Worm (Caenorhabditis elegans) whole organism, L4 larva: ENCODE results near the gene nep-5.

Experiments
- F37D6.2 ChIP-seq: sonication (generic microtip); optimal IDR thresholded peaks from 2 replicates; lab custom pipeline; 2016; ENCODE audit warnings: mild to moderate bottlenecking, missing genetic modification characterization, missing compliant biosample characterization
- F44E2.7 ChIP-seq: fragments of 200-800 bp; sonication (Bioruptor generic); IDR thresholded peaks from 2 replicates; pipeline ENCODE4 v2.1.2; 2022; ENCODE audit warnings: missing genetic modification characterization, missing compliant biosample characterization
- R02D3.7 ChIP-seq: fragments of 150-350 bp; sonication (generic microtip); optimal IDR thresholded peaks from 3 replicates; lab custom pipeline; 2014; ENCODE audit warnings: missing biosample characterization, missing genetic modification characterization
- Y105C5A.15 ChIP-seq: fragments of 200-800 bp; sonication (Bioruptor generic); IDR thresholded peaks from 2 replicates; pipeline ENCODE4 v1.3.6; 2022; ENCODE audit warnings: missing genetic modification characterization, missing compliant biosample characterization
- Y5F2A.4 ChIP-seq: fragments of 200-800 bp; sonication (Bioruptor generic); optimal IDR thresholded peaks from 2 replicates; lab custom pipeline; 2018; ENCODE audit warnings: mild to moderate bottlenecking, missing genetic modification characterization, missing compliant biosample characterization
- ZK546.5 ChIP-seq, 2 experiments: sonication (generic microtip); optimal IDR thresholded peaks; 2 replicates each; lab custom pipeline; 2017; ENCODE audit warnings: missing biosample characterization in 2 of 2, missing genetic modification characterization in 2 of 2
- aha-1 ChIP-seq: fragments of 150-350 bp; peaks from one replicate; lab custom pipeline; 2014; ENCODE audit warnings: missing biosample characterization, missing genetic modification characterization
- ama-1 ChIP-seq: fragments of 150-350 bp; optimal IDR thresholded peaks from 2 replicates; lab custom pipeline; 2014; ENCODE audit warnings: inconsistent platforms, mixed read lengths
- attf-4 ChIP-seq: sonication (generic microtip); optimal IDR thresholded peaks from 3 replicates; lab custom pipeline; 2017; ENCODE audit warnings: missing biosample characterization, missing genetic modification characterization
- ceh-62 ChIP-seq: sonication (generic microtip); optimal IDR thresholded peaks from 2 replicates; lab custom pipeline; 2017; ENCODE audit warnings: missing biosample characterization, missing genetic modification characterization
- daf-12 ChIP-seq: fragments of 150-350 bp; optimal IDR thresholded peaks from 2 replicates; lab custom pipeline; 2014; ENCODE audit warnings: missing biosample characterization, missing genetic modification reagents, missing genetic modification characterization
- dve-1 ChIP-seq: sonication (generic microtip); optimal IDR thresholded peaks from 2 replicates; lab custom pipeline; 2017; ENCODE audit warnings: antibody characterized with exemption, mild to moderate bottlenecking, missing genetic modification characterization, missing compliant biosample characterization; ENCODE audit not compliant: insufficient read depth
- gei-8 ChIP-seq: fragments of 200-800 bp; sonication (Bioruptor generic); optimal IDR thresholded peaks from 2 replicates; lab custom pipeline; 2018; ENCODE audit warnings: mild to moderate bottlenecking, missing genetic modification characterization, missing compliant biosample characterization
- hlh-11 ChIP-seq: fragments of 200-800 bp; sonication (Bioruptor generic); optimal IDR thresholded peaks from 2 replicates; lab custom pipeline; 2018; ENCODE audit warnings: mild to moderate bottlenecking, missing genetic modification characterization, missing compliant biosample characterization
- hmg-1.1 ChIP-seq: fragments of 200-800 bp; sonication (Bioruptor generic); IDR thresholded peaks from 2 replicates; pipeline ENCODE4 v1.3.6; 2022; ENCODE audit warnings: missing genetic modification reagents, missing genetic modification characterization, missing compliant biosample characterization
- jun-1 ChIP-seq: fragments of 150-350 bp; optimal IDR thresholded peaks from 2 replicates; lab custom pipeline; 2014; ENCODE audit warnings: missing biosample characterization, missing genetic modification reagents, missing genetic modification characterization
- lin-1 ChIP-seq: fragments of 200-800 bp; sonication (Bioruptor generic); IDR thresholded peaks from 2 replicates; pipeline ENCODE4 v1.3.6; 2022; ENCODE audit warnings: missing genetic modification reagents, missing genetic modification characterization, missing compliant biosample characterization
- mep-1 ChIP-seq: fragments of 150-350 bp; sonication (generic microtip); optimal IDR thresholded peaks from 3 replicates; lab custom pipeline; 2014; ENCODE audit warnings: missing biosample characterization, missing genetic modification characterization
- mxl-3 ChIP-seq: fragments of 200-800 bp; sonication (Bioruptor generic); optimal IDR thresholded peaks from 2 replicates; lab custom pipeline; 2018; ENCODE audit warnings: mild to moderate bottlenecking, missing genetic modification characterization, missing compliant biosample characterization
- nhr-102 ChIP-seq: sonication (generic microtip); optimal IDR thresholded peaks from 2 replicates; lab custom pipeline; 2016; ENCODE audit warnings: mild to moderate bottlenecking, missing genetic modification characterization, moderate library complexity, missing compliant biosample characterization
- nhr-111 ChIP-seq: fragments of 200-800 bp; sonication (Bioruptor generic); optimal IDR thresholded peaks from 2 replicates; lab custom pipeline; 2018; ENCODE audit warnings: mild to moderate bottlenecking, missing genetic modification characterization, missing compliant biosample characterization
- nhr-28 ChIP-seq: fragments of 150-350 bp; optimal IDR thresholded peaks from 2 replicates; lab custom pipeline; 2014; ENCODE audit warnings: missing biosample characterization, missing genetic modification characterization
- nhr-48 ChIP-seq: sonication (generic microtip); optimal IDR thresholded peaks from 2 replicates; lab custom pipeline; 2016; ENCODE audit warnings: mild to moderate bottlenecking, missing genetic modification characterization, missing compliant biosample characterization
- nhr-76 ChIP-seq: fragments of 150-350 bp; optimal IDR thresholded peaks from 2 replicates; lab custom pipeline; 2014; ENCODE audit warnings: missing biosample characterization, missing genetic modification characterization
- pha-4 ChIP-seq, 2 experiments: fragments of 150-350 bp in 1 of 2; fragments of 200-800 bp in 1 of 2; sonication (Bioruptor generic) in 1 of 2; IDR thresholded peaks in 1 of 2; optimal IDR thresholded peaks in 1 of 2; 2 replicates each; pipeline versions ENCODE4 v1.3.6 to Lab custom; 2014 to 2022; ENCODE audit warnings: missing genetic modification characterization in 2 of 2, missing genetic modification reagents in 2 of 2, missing biosample characterization in 1 of 2, missing compliant biosample characterization in 1 of 2
- php-3 ChIP-seq: fragments of 200-800 bp; sonication (Bioruptor generic); IDR thresholded peaks from 2 replicates; pipeline ENCODE4 v1.3.6; 2022; ENCODE audit warnings: missing genetic modification reagents, missing genetic modification characterization, missing compliant biosample characterization
- pqm-1 ChIP-seq: sonication (generic microtip); optimal IDR thresholded peaks from 2 replicates; lab custom pipeline; 2017; ENCODE audit warnings: missing biosample characterization, missing genetic modification characterization
- rbr-2 ChIP-seq: sonication (generic microtip); optimal IDR thresholded peaks from 2 replicates; lab custom pipeline; 2016; ENCODE audit warnings: missing genotype, missing genetic modification characterization, missing compliant biosample characterization
- saeg-2 ChIP-seq: fragments of 200-800 bp; sonication (Bioruptor generic); IDR thresholded peaks from 2 replicates; pipeline ENCODE4 v1.3.6; 2022; ENCODE audit warnings: missing genetic modification reagents, missing genetic modification characterization, missing compliant biosample characterization
- skn-1 ChIP-seq: fragments of 150-350 bp; optimal IDR thresholded peaks from 2 replicates; lab custom pipeline; 2014; ENCODE audit warnings: missing biosample characterization, missing genetic modification characterization
- unc-130 ChIP-seq: sonication (generic microtip); optimal IDR thresholded peaks from 2 replicates; lab custom pipeline; 2016; ENCODE audit warnings: missing genetic modification reagents, missing genetic modification characterization, missing compliant biosample characterization
- unc-62 ChIP-seq, 3 experiments: fragments of 150-350 bp in 1 of 3; sonication (generic microtip); optimal IDR thresholded peaks in 2 of 3; peaks in 1 of 3; 1 replicate in 1 of 3; 2 replicates in 2 of 3; lab custom pipeline; 2014 to 2017; ENCODE audit warnings: missing biosample characterization in 3 of 3, missing genetic modification characterization in 3 of 3, missing genetic modification reagents in 3 of 3, missing genotype in 1 of 3
- zip-11 ChIP-seq: fragments of 200-800 bp; sonication (Bioruptor generic); IDR thresholded peaks from 2 replicates; pipeline ENCODE4 v1.3.6; 2022; ENCODE audit warnings: missing genetic modification characterization, missing compliant biosample characterization
- zip-2 ChIP-seq: fragments of 150-350 bp; optimal IDR thresholded peaks from 2 replicates; lab custom pipeline; 2014; ENCODE audit warnings: missing biosample characterization, missing genetic modification characterization
- ztf-7 ChIP-seq: fragments of 150-350 bp; optimal IDR thresholded peaks from 2 replicates; lab custom pipeline; 2014; ENCODE audit warnings: missing biosample characterization, missing genetic modification characterization

The nep-5 gene

ce11 chrII:5449620-5450019 is 38.3 kb upstream of the nep-5 start:
- no peak for TF ChIP-seq skn-1 (tag; lab: Kevin White, UChicago)
- peak in 1 of 2 experiments; percentile 82 for TF ChIP-seq unc-62 (GFP tag; optimal IDR thresholded peaks at IDR 0.05 in 1 of 2; lab: Kevin White, UChicago)
- TF ChIP-seq unc-62 (tag; optimal IDR thresholded peaks at IDR 0.05; lab: Kevin White, UChicago), result no peak
- peak; percentile 79 for TF ChIP-seq nhr-28 (tag; lab: Kevin White, UChicago)
- TF ChIP-seq, all 104 proteins: peak for 2

- TF ChIP-seq aha-1 (tag; lab: Kevin White, UChicago) (peak; percentile 82), rbr-2 (tag; lab: Kevin White, UChicago) (no peak), ztf-7 (tag; lab: Kevin White, UChicago) (no peak)
Observed at ce11 chrII:5451278-5451677, 36.7 kb upstream of the nep-5 start.

- TF ChIP-seq zip-11 (GFP tag; lab: Robert Waterston, UW) (no peak), Y5F2A.4 (GFP tag; lab: Kevin White, UChicago) (no peak), zip-2 (tag; lab: Kevin White, UChicago) (no peak), nhr-76 (no peak), gei-8 (GFP tag; lab: Kevin White, UChicago) (no peak), nhr-111 (no peak), hlh-11 (tag; lab: Kevin White, UChicago) (no peak), R02D3.7 (no peak)
Observed at ce11 chrII:5453547-5453946, 34.4 kb upstream of the nep-5 start, which contains the start of gene dhs-5. dhs-5 (plus strand) TSS chrII:5453847.

- TF ChIP-seq unc-62 (GFP tag; optimal IDR thresholded peaks at IDR 0.05 in 1 of 2; lab: Kevin White, UChicago), result peak in 1 of 2 experiments; percentile 91
- TF ChIP-seq unc-62 (tag; optimal IDR thresholded peaks at IDR 0.05; lab: Kevin White, UChicago), result no peak
- TF ChIP-seq Y5F2A.4 (GFP tag; lab: Kevin White, UChicago), result no peak
- peak; percentile 18 for TF ChIP-seq unc-130
- TF ChIP-seq php-3 (GFP tag; lab: Robert Waterston, UW), result no peak
- no peak for TF ChIP-seq F44E2.7
- TF ChIP-seq pqm-1 (tag; lab: Kevin White, UChicago), result no peak
Observed at ce11 chrII:5455650-5456355, 32.1 kb upstream of the nep-5 start, which contains the start of gene daz-1. daz-1 (plus strand) TSS chrII:5456305.

- TF ChIP-seq ceh-62 (tag; lab: Kevin White, UChicago), result no peak
- TF ChIP-seq nhr-28 (tag; lab: Kevin White, UChicago), result peak; percentile 27
- TF ChIP-seq nhr-48 (tag; lab: Kevin White, UChicago), result no peak
- peak; percentile 25 for TF ChIP-seq mxl-3 (GFP tag; lab: Kevin White, UChicago)
Observed at ce11 chrII:5458683-5459410, 29.1 kb upstream of the nep-5 start.

- no peak for TF ChIP-seq nhr-102 (tag; lab: Kevin White, UChicago)
- no peak for TF ChIP-seq rbr-2 (tag; lab: Kevin White, UChicago)
- peak; percentile 33 for TF ChIP-seq hlh-11 (tag; lab: Kevin White, UChicago)
- peak; percentile 55 for TF ChIP-seq nhr-28 (tag; lab: Kevin White, UChicago)
- TF ChIP-seq, all 104 proteins: peak for 2
Observed at ce11 chrII:5459534-5459933, 28.4 kb upstream of the nep-5 start.

- no peak for TF ChIP-seq attf-4 (tag; lab: Kevin White, UChicago)
- TF ChIP-seq jun-1 (tag; lab: Kevin White, UChicago), result no peak
- TF ChIP-seq unc-62 (GFP tag; optimal IDR thresholded peaks at IDR 0.05 in 1 of 2; lab: Kevin White, UChicago), result peak in 1 of 2 experiments; percentile 75
- no peak for TF ChIP-seq unc-62 (tag; optimal IDR thresholded peaks at IDR 0.05; lab: Kevin White, UChicago)
- no peak for TF ChIP-seq ZK546.5 (tag; optimal IDR thresholded peaks at IDR 0.05; lab: Kevin White, UChicago)
- TF ChIP-seq rbr-2 (tag; lab: Kevin White, UChicago), result no peak
- no peak for TF ChIP-seq daf-12 (tag; lab: Kevin White, UChicago)
- TF ChIP-seq lin-1, result no peak
- TF ChIP-seq saeg-2 (GFP tag; lab: Robert Waterston, UW), result no peak
- peak; percentile 29 for TF ChIP-seq mep-1 (tag; lab: Kevin White, UChicago)
- peak; percentile 64 for TF ChIP-seq hlh-11 (tag; lab: Kevin White, UChicago)
- no peak for TF ChIP-seq Y105C5A.15 (GFP tag; lab: Robert Waterston, UW)
- no peak for TF ChIP-seq ama-1
- no peak for TF ChIP-seq F37D6.2 (tag; lab: Kevin White, UChicago)
- TF ChIP-seq pha-4 (GFP tag; IDR thresholded peaks at IDR 0.05; lab: Robert Waterston, UW), result no peak
- TF ChIP-seq pha-4 (tag; optimal IDR thresholded peaks at IDR 0.05; lab: Kevin White, UChicago), result peak; percentile 20
- peak; percentile 30; the same call in 1 of the 2 replicates for TF ChIP-seq hmg-1.1 (GFP tag; lab: Robert Waterston, UW)
- TF ChIP-seq dve-1 (tag; lab: Kevin White, UChicago), result peak; percentile 38
Observed at ce11 chrII:5460911-5461310, 27.0 kb upstream of the nep-5 start.
